Worm (Caenorhabditis elegans): Measurements from ENCODE around the gene F15E6.9.

DNA sequence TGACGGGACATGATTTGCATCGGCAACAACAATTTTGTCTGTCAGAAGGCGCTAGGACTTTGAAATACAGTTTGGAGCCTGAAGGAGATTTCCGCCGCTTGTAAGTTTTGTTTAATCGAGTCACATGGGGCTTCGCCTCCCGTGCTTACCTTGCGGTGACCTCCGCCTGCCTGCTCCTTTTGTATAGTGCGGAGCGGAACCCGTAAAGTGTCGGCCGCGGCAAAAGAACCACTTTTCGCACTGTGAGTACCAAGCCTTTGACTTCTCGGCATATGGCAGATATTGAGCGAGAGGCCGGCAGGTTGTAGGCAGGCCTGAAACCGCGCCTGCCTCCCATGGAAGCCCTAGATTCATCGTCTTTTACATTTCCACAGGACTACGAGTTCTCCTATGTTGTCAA is 32.9 kb downstream of the F15E6.9 start:
- TF ChIP-seq fos-1 (tag; optimal IDR thresholded peaks at IDR 0.05) (no peak), mdl-1 (tag; optimal IDR thresholded peaks at IDR 0.05) (no peak), saeg-2 (GFP tag; IDR thresholded peaks at IDR 0.05) (no peak), mdt-29 (GFP tag; IDR thresholded peaks at IDR 0.05) (no peak), mxl-3 (GFP tag; optimal IDR thresholded peaks at IDR 0.05) (no peak), pha-4 (GFP tag; IDR thresholded peaks at IDR 0.05) (no peak), pha-4 (tag; optimal IDR thresholded peaks at IDR 0.05) (no peak), Y48G9A.11 (GFP tag; IDR thresholded peaks at IDR 0.05) (no peak), dve-1 (tag; optimal IDR thresholded peaks at IDR 0.05; ENCODE audit: insufficient read depth) (no peak), nhr-6 (tag; optimal IDR thresholded peaks at IDR 0.05) (no peak), ceh-32 (tag; optimal IDR thresholded peaks at IDR 0.05; ENCODE audit: poor library complexity) (no peak), zag-1 (tag; optimal IDR thresholded peaks at IDR 0.05) (no peak), zip-11 (GFP tag; IDR thresholded peaks at IDR 0.05) (no peak)

Data from whole organism, L4 larva.